Fruit fly (Drosophila melanogaster) whole organism, embryonic: ENCODE measurements around the gene TwdlJ.

Experiments
- BtbVII ChIP-seq: fragments of 200-800 bp; sonication (Bioruptor generic); optimal IDR thresholded peaks from 3 replicates; lab custom pipeline; 2017; ENCODE audit warnings: missing biosample characterization, mild to moderate bottlenecking, missing genetic modification characterization
- CG8290 ChIP-seq, 3 experiments: fragments of 200-800 bp; sonication (Bioruptor generic); optimal IDR thresholded peaks; 2 replicates each; lab custom pipeline; 2016 to 2019; ENCODE audit warnings: missing biosample characterization in 3 of 3, missing genetic modification characterization in 3 of 3, mild to moderate bottlenecking in 2 of 3, moderate library complexity in 1 of 3
- CG8924 ChIP-seq: fragments of 200-800 bp; optimal IDR thresholded peaks from 3 replicates; lab custom pipeline; 2019; ENCODE audit warnings: missing biosample characterization, mild to moderate bottlenecking, missing genetic modification characterization, moderate library complexity
- CG9215 ChIP-seq: fragments of 200-800 bp; sonication (Bioruptor generic); IDR thresholded peaks from 2 replicates; pipeline ENCODE4 v1.3.6; 2022; ENCODE audit warnings: missing biosample characterization, missing genetic modification characterization
- HmgZ ChIP-seq: fragments of 200-800 bp; sonication (Bioruptor generic); optimal IDR thresholded peaks from 2 replicates; lab custom pipeline; 2018; ENCODE audit warnings: missing biosample characterization, mild to moderate bottlenecking, missing genetic modification characterization
- Sry-δ ChIP-seq: fragments of 200-800 bp; sonication (Bioruptor generic); optimal IDR thresholded peaks from 2 replicates; lab custom pipeline; 2016; ENCODE audit warnings: missing biosample characterization, missing genetic modification characterization
- dan ChIP-seq: fragments of 200-800 bp; sonication (Bioruptor generic); IDR thresholded peaks from 2 replicates; pipeline ENCODE4 v1.3.6; 2022; ENCODE audit warnings: missing biosample characterization, missing genetic modification characterization
- klu ChIP-seq: fragments of 200-800 bp; sonication (Bioruptor generic); IDR thresholded peaks from 2 replicates; pipeline ENCODE4 v1.3.6; 2022; ENCODE audit warnings: missing biosample characterization, missing genetic modification characterization
- slou ChIP-seq: fragments of 200-800 bp; sonication (Bioruptor generic); optimal IDR thresholded peaks from 3 replicates; lab custom pipeline; 2016; ENCODE audit warnings: missing biosample characterization, missing genetic modification characterization

- TF ChIP-seq BtbVII (GFP tag; lab: Kevin White, UChicago) (no peak), HmgZ (no peak), dan (GFP tag; lab: Robert Waterston, UW) (no peak), klu (GFP tag; lab: Robert Waterston, UW) (no peak), CG9215 (GFP tag; lab: Robert Waterston, UW) (no peak), slou (no peak), Sry-δ (GFP tag; lab: Kevin White, UChicago) (no peak), CG8290 (GFP tag; optimal IDR thresholded peaks at IDR 0.05; lab: Kevin White, UChicago) (no peak), CG8290 (tag; optimal IDR thresholded peaks at IDR 0.05; lab: Kevin White, UChicago) (no peak), CG8924 (tag; lab: Kevin White, UChicago) (no peak)
These were observed 25.8 kb downstream of the TwdlJ start for dm6 chr3R:26655416-26655945.
